Worm (Caenorhabditis elegans): ENCODE measurements around the gene F52B11.5.

DNA sequence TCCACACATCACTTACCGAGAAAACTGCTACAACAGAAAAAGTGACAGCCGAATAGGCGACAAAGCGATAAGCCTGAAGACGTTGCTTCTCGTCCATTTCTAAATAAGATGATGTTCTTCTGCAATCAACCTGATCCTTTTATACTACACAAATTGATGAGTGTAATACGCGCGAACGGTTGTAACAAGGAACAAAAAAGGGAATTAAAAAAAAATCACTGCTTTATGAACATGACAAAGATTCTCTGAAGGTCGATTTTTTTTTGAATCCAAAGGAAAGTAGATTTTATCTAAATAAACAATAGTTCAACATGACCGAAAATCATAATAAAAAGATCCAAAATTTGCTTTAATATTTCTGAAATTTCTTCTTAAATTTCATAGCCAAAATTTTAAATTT, 3.8 kb downstream of the F52B11.5 start, which contains the start of gene col-133:
- no peak for TF ChIP-seq klf-2 (GFP tag; conservative IDR thresholded peaks at IDR 0.05)
- TF ChIP-seq cog-1 (tag; optimal IDR thresholded peaks at IDR 0.05), result no peak
- TF ChIP-seq med-1 (GFP tag; optimal IDR thresholded peaks at IDR 0.05; ENCODE audit: insufficient read depth), result no peak
- TF ChIP-seq flt-1 (GFP tag; IDR thresholded peaks at IDR 0.05), result no peak
- no peak for TF ChIP-seq ref-1 (GFP tag; conservative IDR thresholded peaks at IDR 0.05)
- TF ChIP-seq T22C8.4 (GFP tag; IDR thresholded peaks at IDR 0.05), result no peak
- TF ChIP-seq ztf-23 (GFP tag; IDR thresholded peaks at IDR 0.05), result no peak

Data from whole organism, midembryonic.